Fruit fly (Drosophila melanogaster) whole organism, adult: ENCODE measurements around the gene Atat.

Experiments
- CG12768 ChIP-seq: fragments of 200-800 bp; sonication (Bioruptor generic); optimal IDR thresholded peaks from 2 replicates; lab custom pipeline; 2017; ENCODE audit warnings: missing biosample characterization, missing genetic modification characterization, mild to moderate bottlenecking, moderate library complexity, missing genetic modification reagents
- CG14711 ChIP-seq: fragments of 200-800 bp; sonication (Bioruptor generic); optimal IDR thresholded peaks from 2 replicates; lab custom pipeline; 2018; ENCODE audit warnings: missing biosample characterization, mild to moderate bottlenecking, missing genetic modification characterization, moderate library complexity
- CG5204 ChIP-seq: fragments of 200-800 bp; sonication (Bioruptor generic); optimal IDR thresholded peaks from 2 replicates; lab custom pipeline; 2016; ENCODE audit warnings: missing biosample characterization, missing genetic modification characterization
- CG7101 ChIP-seq: fragments of 200-800 bp; sonication (Bioruptor generic); optimal IDR thresholded peaks from 2 replicates; lab custom pipeline; 2018; ENCODE audit warnings: missing biosample characterization, mild to moderate bottlenecking, missing genetic modification characterization, moderate library complexity
- Hr96 ChIP-seq: fragments of 200-800 bp; sonication (Bioruptor generic); optimal IDR thresholded peaks from 2 replicates; lab custom pipeline; 2016; ENCODE audit warnings: missing biosample characterization, missing genetic modification characterization
- Mnt ChIP-seq: fragments of 200-800 bp; sonication (Bioruptor generic); optimal IDR thresholded peaks from 2 replicates; lab custom pipeline; 2016; ENCODE audit warnings: missing biosample characterization, mild to moderate bottlenecking, missing genetic modification characterization
- cic ChIP-seq: fragments of 200-800 bp; sonication (Bioruptor generic); optimal IDR thresholded peaks from 2 replicates; lab custom pipeline; 2017; ENCODE audit warnings: missing biosample characterization, mild to moderate bottlenecking, missing genetic modification characterization, moderate library complexity
- kay ChIP-seq: fragments of 200-800 bp; sonication (Bioruptor generic); peaks from one replicate; lab custom pipeline; 2016; ENCODE audit warnings: missing biosample characterization, missing genetic modification characterization, borderline replicate concordance
- ovo ChIP-seq: fragments of 200-800 bp; sonication (Bioruptor generic); optimal IDR thresholded peaks from 2 replicates; lab custom pipeline; 2016; ENCODE audit warnings: missing biosample characterization, missing genetic modification characterization
- toe ChIP-seq: fragments of 200-800 bp; sonication (Bioruptor generic); optimal IDR thresholded peaks from 2 replicates; lab custom pipeline; 2016; ENCODE audit warnings: missing biosample characterization, missing genetic modification characterization

DNA sequence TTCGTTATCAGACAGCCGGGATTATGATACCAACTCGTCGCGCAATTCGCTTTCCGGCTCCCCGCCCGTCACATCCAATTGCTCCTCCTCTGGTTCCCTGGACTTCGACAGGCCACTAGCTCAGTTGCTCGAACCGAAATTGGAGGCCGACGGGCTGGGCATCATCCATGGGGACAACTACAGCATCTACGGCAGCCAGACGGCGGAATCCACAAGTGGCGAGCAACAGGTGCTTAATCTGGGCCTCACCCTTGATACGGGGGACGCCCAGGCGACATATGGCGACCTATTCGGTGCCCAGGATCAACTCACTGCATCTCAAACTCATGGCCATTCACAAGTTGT lies 4.0 kb upstream of the Atat start:
- TF ChIP-seq ovo (no peak), CG14711 (tag; lab: Kevin White, UChicago) (no peak), toe (GFP tag; lab: Kevin White, UChicago) (no peak), kay (GFP tag; lab: Kevin White, UChicago) (no peak), Hr96 (no peak), CG12768 (GFP tag; lab: Kevin White, UChicago) (peak; percentile 34), CG7101 (tag; lab: Kevin White, UChicago) (no peak), CG5204 (GFP tag; lab: Kevin White, UChicago) (no peak), cic (no peak), Mnt (GFP tag; lab: Kevin White, UChicago) (no peak)
